Worm (Caenorhabditis elegans) whole organism, late embryonic: Measurements from ENCODE around the gene Y97E10AL.1.
A peak's percentile ranks its signal among the peaks of the same experiment; 100 is the strongest.

Source experiments
- F13H6.1 ChIP-seq: sonication (generic microtip); optimal IDR thresholded peaks from 2 replicates; lab custom pipeline; 2016; ENCODE audit warnings: missing genetic modification characterization, missing compliant biosample characterization
- T23F11.4 ChIP-seq: fragments of 200-800 bp; sonication (Bioruptor generic); optimal IDR thresholded peaks from 2 replicates; lab custom pipeline; 2018; ENCODE audit warnings: mild to moderate bottlenecking, missing genetic modification characterization, missing compliant biosample characterization
- ahr-1 ChIP-seq: sonication (generic microtip); optimal IDR thresholded peaks from 2 replicates; lab custom pipeline; 2016; ENCODE audit warnings: missing genetic modification characterization, missing compliant biosample characterization
- ama-1 ChIP-seq: fragments of 150-350 bp; optimal IDR thresholded peaks from 2 replicates; lab custom pipeline; 2014
- ceh-14 ChIP-seq: sonication (generic microtip); optimal IDR thresholded peaks from 2 replicates; lab custom pipeline; 2016; ENCODE audit warnings: missing genotype, missing genetic modification characterization, missing compliant biosample characterization
- ceh-22 ChIP-seq: sonication (generic microtip); optimal IDR thresholded peaks from 2 replicates; lab custom pipeline; 2017; ENCODE audit warnings: missing biosample characterization, missing genetic modification characterization
- ets-4 ChIP-seq: sonication (generic microtip); optimal IDR thresholded peaks from 2 replicates; lab custom pipeline; 2016; ENCODE audit warnings: missing genetic modification characterization, missing compliant biosample characterization
- fax-1 ChIP-seq: sonication (generic microtip); optimal IDR thresholded peaks from 2 replicates; lab custom pipeline; 2016; ENCODE audit warnings: missing genotype, missing genetic modification characterization, missing compliant biosample characterization
- fkh-6 ChIP-seq: sonication (generic microtip); optimal IDR thresholded peaks from 2 replicates; lab custom pipeline; 2016; ENCODE audit warnings: missing genetic modification characterization, missing compliant biosample characterization
- hlh-13 ChIP-seq: fragments of 200-800 bp; sonication (Bioruptor generic); optimal IDR thresholded peaks from 2 replicates; lab custom pipeline; 2018; ENCODE audit warnings: mild to moderate bottlenecking, missing genetic modification characterization, missing compliant biosample characterization
- hlh-15 ChIP-seq: sonication (generic microtip); optimal IDR thresholded peaks from 2 replicates; lab custom pipeline; 2016; ENCODE audit warnings: missing genetic modification characterization, missing compliant biosample characterization
- hlh-8 ChIP-seq: sonication (generic microtip); optimal IDR thresholded peaks from 2 replicates; lab custom pipeline; 2016; ENCODE audit warnings: missing genotype, missing genetic modification characterization, missing compliant biosample characterization
- lin-11 ChIP-seq: fragments of 200-800 bp; sonication (Bioruptor generic); optimal IDR thresholded peaks from 2 replicates; lab custom pipeline; 2018; ENCODE audit warnings: mild to moderate bottlenecking, missing genetic modification characterization, missing compliant biosample characterization
- madf-2 ChIP-seq: sonication (generic microtip); optimal IDR thresholded peaks from 2 replicates; lab custom pipeline; 2017; ENCODE audit warnings: missing genetic modification characterization, missing compliant biosample characterization
- nfya-1 ChIP-seq: sonication (generic microtip); optimal IDR thresholded peaks from 2 replicates; lab custom pipeline; 2017; ENCODE audit warnings: missing genetic modification characterization, mild to moderate bottlenecking, missing compliant biosample characterization, antibody characterized with exemption, moderate library complexity
- nhr-232 ChIP-seq: sonication (generic microtip); optimal IDR thresholded peaks from 2 replicates; lab custom pipeline; 2016; ENCODE audit warnings: missing genetic modification characterization, missing compliant biosample characterization
- pag-3 ChIP-seq: sonication (generic microtip); optimal IDR thresholded peaks from 2 replicates; lab custom pipeline; 2016; ENCODE audit warnings: missing compliant biosample characterization, missing genetic modification characterization, borderline replicate concordance
- pha-4 ChIP-seq: fragments of 150-350 bp; optimal IDR thresholded peaks from 2 replicates; lab custom pipeline; 2018; ENCODE audit warnings: missing biosample characterization, missing genetic modification reagents, missing genetic modification characterization
- rnt-1 ChIP-seq: sonication (generic microtip); optimal IDR thresholded peaks from 2 replicates; lab custom pipeline; 2016; ENCODE audit warnings: missing genetic modification characterization, missing compliant biosample characterization
- sdc-2 ChIP-seq: sonication (generic microtip); optimal IDR thresholded peaks from 2 replicates; lab custom pipeline; 2016; ENCODE audit warnings: missing genotype, missing genetic modification characterization, missing compliant biosample characterization
- syd-9 ChIP-seq: sonication (generic microtip); optimal IDR thresholded peaks from 2 replicates; lab custom pipeline; 2016; ENCODE audit warnings: mild to moderate bottlenecking, missing genetic modification characterization, moderate library complexity, missing compliant biosample characterization
- unc-3 ChIP-seq, 2 experiments: fragments of 200-800 bp in 1 of 2; sonication (Bioruptor generic) in 1 of 2; sonication (generic microtip) in 1 of 2; conservative IDR thresholded peaks in 1 of 2; optimal IDR thresholded peaks in 1 of 2; 2 replicates each; pipeline versions ENCODE4 v1.3.6 to Lab custom; 2016 to 2022; ENCODE audit warnings: missing compliant biosample characterization in 2 of 2, missing genetic modification characterization in 2 of 2, missing genetic modification reagents in 1 of 2
- unc-42 ChIP-seq: sonication (generic microtip); optimal IDR thresholded peaks from 2 replicates; lab custom pipeline; 2016; ENCODE audit warnings: missing genotype, missing genetic modification characterization, missing compliant biosample characterization
- unc-55 ChIP-seq: sonication (generic microtip); optimal IDR thresholded peaks from 2 replicates; lab custom pipeline; 2017; ENCODE audit warnings: missing biosample characterization, missing genetic modification reagents, missing genetic modification characterization
- ztf-16 ChIP-seq: sonication (generic microtip); optimal IDR thresholded peaks from 2 replicates; lab custom pipeline; 2017; ENCODE audit warnings: missing genetic modification characterization, missing compliant biosample characterization

Y97E10AL.1 gene

ce11 chrV:8027429-8028142, 41.6 kb downstream of the Y97E10AL.1 start:
- TF ChIP-seq madf-2 (tag; lab: Kevin White, UChicago) (no peak), ama-1 (lab: Kevin White, UChicago) (no peak), ceh-14 (no peak), unc-3 (GFP tag; conservative IDR thresholded peaks at IDR 0.05; lab: Robert Waterston, UW) (no peak), unc-3 (tag; optimal IDR thresholded peaks at IDR 0.05; lab: Kevin White, UChicago) (no peak), pha-4 (tag; lab: Kevin White, UChicago) (no peak)
- TF ChIP-seq, all 69 proteins: peak for 0

- no peak for TF ChIP-seq syd-9 (tag; lab: Kevin White, UChicago)
Observed at ce11 chrV:8028825-8029489, 43.0 kb downstream of the Y97E10AL.1 start, which contains the start of gene oma-2. Gene oma-2 (plus strand): TSS chrV:8029439.

DNA sequence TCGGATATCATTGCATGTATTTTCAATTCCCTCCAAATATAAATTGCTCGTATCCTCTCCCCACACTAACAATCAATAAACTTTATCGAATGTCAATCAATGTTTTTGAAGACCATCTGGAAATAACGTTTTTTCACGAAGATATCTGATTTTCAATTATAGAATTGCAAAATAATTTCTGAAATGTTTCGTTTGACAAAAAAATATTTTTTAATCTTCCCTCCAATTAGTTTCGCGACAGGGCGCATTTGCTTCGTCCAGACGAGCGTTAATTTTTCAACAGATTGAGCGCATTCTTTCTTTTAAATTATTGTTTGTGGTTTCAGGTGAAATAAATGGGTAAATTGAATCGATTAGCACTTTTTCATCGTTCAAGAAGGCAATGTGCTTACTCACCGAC, 45.2 kb downstream of the Y97E10AL.1 start, which contains the start of gene vars-1:
Gene vars-1, plus strand, starts transcription at position 291 of the 400 bp plus-strand sequence.
- TF ChIP-seq F13H6.1 (tag; lab: Kevin White, UChicago) (no peak), nfya-1 (peak; percentile 0), unc-42 (tag; lab: Kevin White, UChicago) (peak; percentile 35), unc-55 (GFP tag; lab: Kevin White, UChicago) (peak; percentile 54)

DNA sequence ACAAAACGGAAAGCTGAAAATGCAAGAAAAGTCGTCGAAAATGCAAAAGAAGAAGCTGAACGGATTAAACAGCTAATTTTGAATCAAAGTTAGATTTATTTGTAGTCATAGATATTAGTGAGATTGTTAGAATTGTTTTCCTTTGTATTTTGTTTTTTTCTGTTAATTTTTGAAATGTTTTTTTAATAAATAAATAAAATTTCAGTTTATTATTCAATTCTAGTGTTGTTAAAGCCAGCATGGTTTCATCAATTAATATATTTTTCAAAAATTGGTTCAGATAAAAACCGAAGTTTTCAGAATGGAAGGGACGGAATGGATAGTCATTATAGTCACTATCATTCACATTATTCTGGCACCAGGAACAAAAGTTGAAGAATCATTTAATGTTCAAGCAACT, 48.9 kb downstream of the Y97E10AL.1 start, which contains the start of gene algn-12:
Gene algn-12, plus strand, starts transcription at position 301 of the 400 bp plus-strand sequence.
- TF ChIP-seq pag-3 (tag; lab: Kevin White, UChicago) (no peak), hlh-15 (tag; lab: Kevin White, UChicago) (no peak), sdc-2 (tag; lab: Kevin White, UChicago) (no peak), unc-42 (tag; lab: Kevin White, UChicago) (no peak), ahr-1 (tag; lab: Kevin White, UChicago) (no peak), hlh-8 (tag; lab: Kevin White, UChicago) (no peak), nfya-1 (no peak), fax-1 (tag; lab: Kevin White, UChicago) (no peak), ets-4 (no peak)

DNA sequence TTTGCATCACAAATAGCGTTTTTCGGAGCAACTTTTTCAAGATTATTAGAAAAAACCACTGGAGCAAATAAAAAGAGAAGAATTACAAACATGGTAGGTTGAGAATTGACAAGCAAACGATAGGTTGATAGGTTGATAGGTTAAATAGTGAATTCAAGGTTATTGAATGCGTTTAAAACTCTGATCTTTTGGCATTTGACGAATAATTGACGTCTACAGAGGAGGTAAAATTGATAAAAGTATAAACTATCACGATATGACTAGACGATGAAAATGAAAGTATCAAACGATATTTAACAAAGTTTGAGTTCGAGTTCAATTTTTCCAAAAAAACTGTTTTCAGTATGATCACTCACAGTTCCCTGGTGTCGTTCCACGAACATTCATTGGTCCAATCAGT, 50.0 kb downstream of the Y97E10AL.1 start, which contains the start of gene ZC513.14:
Gene ZC513.14, minus strand, starts transcription at position 101 of the 400 bp plus-strand sequence.
- TF ChIP-seq rnt-1 (tag; lab: Kevin White, UChicago): no peak
- TF ChIP-seq lin-11 (tag; lab: Kevin White, UChicago): no peak
- no peak for TF ChIP-seq fkh-6 (tag; lab: Kevin White, UChicago)
- no peak for TF ChIP-seq nhr-232 (tag; lab: Kevin White, UChicago)
- TF ChIP-seq ztf-16 (tag; lab: Kevin White, UChicago): no peak
- no peak for TF ChIP-seq hlh-13
- TF ChIP-seq ama-1 (lab: Kevin White, UChicago): no peak
- no peak for TF ChIP-seq unc-42 (tag; lab: Kevin White, UChicago)
- no peak for TF ChIP-seq T23F11.4 (GFP tag; lab: Kevin White, UChicago)
- TF ChIP-seq ceh-22 (tag; lab: Kevin White, UChicago): no peak
- TF ChIP-seq unc-3 (GFP tag; conservative IDR thresholded peaks at IDR 0.05; lab: Robert Waterston, UW): no peak
- no peak for TF ChIP-seq unc-3 (tag; optimal IDR thresholded peaks at IDR 0.05; lab: Kevin White, UChicago)
